Worm (Caenorhabditis elegans): ENCODE measurements around the gene inx-11.

inx-11 gene

DNA sequence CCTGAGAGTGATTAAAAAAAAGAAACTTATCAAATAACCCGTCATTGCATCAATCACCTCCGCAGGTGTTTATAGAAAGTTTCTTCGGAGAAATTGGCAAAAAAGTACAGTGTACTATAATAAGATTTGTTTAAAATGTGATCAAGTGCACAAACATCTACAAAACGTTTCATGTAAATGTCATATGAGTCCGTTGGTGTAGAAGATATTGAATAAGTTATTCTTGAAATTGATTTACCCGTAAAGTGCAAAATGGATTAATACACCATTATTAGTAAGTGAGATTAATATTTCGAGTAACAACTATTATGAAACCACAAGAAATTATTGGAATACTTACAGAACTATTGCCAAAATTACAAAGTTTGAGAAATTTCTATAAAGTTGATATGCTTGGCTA, 44.0 kb downstream of the inx-11 start:
- peak in 1 of 2 experiments; percentile 31 for TF ChIP-seq lsy-2 (tag; optimal IDR thresholded peaks at IDR 0.05)
- no peak for TF ChIP-seq ztf-1 (GFP tag; conservative IDR thresholded peaks at IDR 0.05)
- peak; percentile 39 for TF ChIP-seq nhr-21 (tag; optimal IDR thresholded peaks at IDR 0.05)
- peak; percentile 16 for TF ChIP-seq sma-9 (GFP tag; optimal IDR thresholded peaks at IDR 0.05)
- no peak for TF ChIP-seq sma-9 (tag; optimal IDR thresholded peaks at IDR 0.05)
- TF ChIP-seq dmd-4 (tag; optimal IDR thresholded peaks at IDR 0.05) = peak; percentile 23
- TF ChIP-seq blmp-1 (tag; optimal IDR thresholded peaks at IDR 0.05; ENCODE audit: insufficient read depth) = peak; percentile 16
- TF ChIP-seq fos-1 (tag; optimal IDR thresholded peaks at IDR 0.05) = peak; percentile 46
- no peak for TF ChIP-seq nhr-12 (tag; optimal IDR thresholded peaks at IDR 0.05)
- TF ChIP-seq C34F6.9 (tag; optimal IDR thresholded peaks at IDR 0.05) = peak; percentile 23

DNA sequence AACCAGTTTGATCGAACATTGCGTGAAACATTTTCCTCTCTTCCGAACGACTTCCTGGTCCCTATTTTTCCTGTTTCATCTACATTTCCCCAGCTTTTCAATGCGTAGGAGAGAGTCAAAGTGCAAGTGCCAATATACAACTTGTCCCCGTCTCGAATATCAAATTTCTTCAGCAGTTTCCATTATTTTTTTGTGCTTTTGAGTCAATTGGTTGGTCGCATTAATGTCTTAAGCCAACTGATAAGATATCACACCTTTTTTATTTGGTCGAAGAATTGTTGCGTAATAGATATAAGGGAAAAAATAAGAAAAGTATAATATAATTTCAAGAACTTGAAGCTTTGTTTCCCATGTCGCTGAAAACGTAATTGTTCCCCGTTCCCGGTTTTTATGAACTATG, 45.3 kb downstream of the inx-11 start:
- no peak for TF ChIP-seq elt-3 (tag; optimal IDR thresholded peaks at IDR 0.05)
- TF ChIP-seq fos-1 (tag; optimal IDR thresholded peaks at IDR 0.05) = peak; percentile 66

DNA sequence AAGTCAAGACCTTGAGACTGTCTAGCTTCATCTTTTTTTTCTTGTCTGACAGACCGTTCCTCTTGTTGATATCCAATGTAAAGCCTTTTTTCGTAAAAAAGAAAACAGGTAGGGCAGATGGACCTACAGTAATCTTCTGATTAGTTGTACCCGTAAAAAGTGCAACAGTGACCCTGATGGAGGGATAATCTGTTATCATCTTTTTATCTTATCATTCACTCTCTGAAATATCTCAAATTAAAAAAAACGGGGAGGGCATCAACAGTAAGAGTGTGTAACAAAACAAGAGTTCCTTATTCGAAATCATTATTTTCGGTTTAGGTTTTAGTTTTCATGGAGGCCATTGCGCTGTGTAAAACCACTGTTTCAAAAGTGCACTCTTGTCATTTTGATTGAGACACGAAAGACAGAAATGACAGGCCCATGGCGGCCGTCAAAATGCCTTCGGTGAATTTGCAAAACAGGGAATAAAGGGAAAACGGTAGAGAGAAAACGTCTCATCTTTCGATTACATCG, 46.7 kb downstream of the inx-11 start:
- TF ChIP-seq sma-9 (GFP tag; optimal IDR thresholded peaks at IDR 0.05) = peak; percentile 44
- TF ChIP-seq sma-9 (tag; optimal IDR thresholded peaks at IDR 0.05) = no peak
- no peak for TF ChIP-seq dmd-4 (tag; optimal IDR thresholded peaks at IDR 0.05)
- peak; percentile 23 for TF ChIP-seq ceh-16 (tag; optimal IDR thresholded peaks at IDR 0.05)
- peak; percentile 63 for TF ChIP-seq sma-3 (GFP tag; optimal IDR thresholded peaks at IDR 0.05)
- peak; percentile 12 for TF ChIP-seq egl-27 (tag; optimal IDR thresholded peaks at IDR 0.05)
- TF ChIP-seq nhr-77 (tag; optimal IDR thresholded peaks at IDR 0.05) = no peak
- TF ChIP-seq C34F6.9 (tag; optimal IDR thresholded peaks at IDR 0.05) = no peak
- no peak for TF ChIP-seq nhr-23 (tag; optimal IDR thresholded peaks at IDR 0.05)
- peak; percentile 63 for TF ChIP-seq nhr-25 (tag; optimal IDR thresholded peaks at IDR 0.05)
- TF ChIP-seq peb-1 (tag; optimal IDR thresholded peaks at IDR 0.05) = no peak
- TF ChIP-seq fos-1 (tag; optimal IDR thresholded peaks at IDR 0.05) = peak; percentile 8
- no peak for TF ChIP-seq alr-1 (tag; optimal IDR thresholded peaks at IDR 0.05)
- TF ChIP-seq unc-55 (GFP tag; optimal IDR thresholded peaks at IDR 0.05) = no peak
- no peak for TF ChIP-seq ztf-1 (GFP tag; conservative IDR thresholded peaks at IDR 0.05)
- peak; percentile 88 for TF ChIP-seq blmp-1 (tag; optimal IDR thresholded peaks at IDR 0.05; ENCODE audit: insufficient read depth)
- TF ChIP-seq lin-11 (tag; optimal IDR thresholded peaks at IDR 0.05) = no peak
- no peak for TF ChIP-seq lin-13 (GFP tag; optimal IDR thresholded peaks at IDR 0.05)
- peak in 1 of 2 experiments; percentile 41 for TF ChIP-seq lsy-2 (tag; optimal IDR thresholded peaks at IDR 0.05)
- TF ChIP-seq crh-2 (tag; optimal IDR thresholded peaks at IDR 0.05) = peak; percentile 13
- peak; percentile 20 for TF ChIP-seq nhr-21 (tag; optimal IDR thresholded peaks at IDR 0.05)
- no peak for TF ChIP-seq snpc-4 (tag; optimal IDR thresholded peaks at IDR 0.05)

DNA sequence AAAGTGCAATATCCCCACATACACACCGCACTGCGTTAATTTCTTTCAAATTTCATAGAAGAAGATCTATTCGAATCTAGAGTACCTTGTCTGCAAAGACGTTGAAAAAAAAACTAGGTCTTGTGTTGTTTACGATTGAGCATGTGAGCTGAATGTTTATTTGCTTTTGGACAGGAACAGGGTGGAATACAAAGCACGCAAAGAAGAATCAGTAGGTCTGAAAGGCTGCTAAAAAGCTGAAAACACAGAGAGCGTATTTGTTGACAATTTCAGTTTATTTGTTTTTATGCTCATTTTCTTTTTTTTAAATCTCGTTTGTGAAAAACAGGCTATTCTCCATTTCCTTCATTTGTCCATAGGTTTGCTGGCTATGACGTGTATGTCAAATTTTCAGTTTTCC, 47.9 kb downstream of the inx-11 start:
- TF ChIP-seq nhr-21 (tag; optimal IDR thresholded peaks at IDR 0.05) (no peak), dmd-4 (tag; optimal IDR thresholded peaks at IDR 0.05) (no peak), alr-1 (tag; optimal IDR thresholded peaks at IDR 0.05) (no peak), lin-39 (tag; optimal IDR thresholded peaks at IDR 0.05) (no peak), sem-4 (tag; optimal IDR thresholded peaks at IDR 0.05) (no peak), mdl-1 (tag; optimal IDR thresholded peaks at IDR 0.05) (no peak), egl-27 (tag; optimal IDR thresholded peaks at IDR 0.05) (no peak), blmp-1 (tag; optimal IDR thresholded peaks at IDR 0.05; ENCODE audit: insufficient read depth) (no peak), aly-2 (tag; optimal IDR thresholded peaks at IDR 0.05) (no peak), unc-39 (tag; optimal IDR thresholded peaks at IDR 0.05) (no peak), sma-3 (GFP tag; optimal IDR thresholded peaks at IDR 0.05) (no peak), Y55F3AM.14 (GFP tag; optimal IDR thresholded peaks at IDR 0.05) (no peak), ztf-4 (tag; optimal IDR thresholded peaks at IDR 0.05) (no peak), nhr-129 (tag; optimal IDR thresholded peaks at IDR 0.05) (no peak), skn-1 (tag; optimal IDR thresholded peaks at IDR 0.05) (no peak), elt-3 (tag; optimal IDR thresholded peaks at IDR 0.05) (no peak), fos-1 (tag; optimal IDR thresholded peaks at IDR 0.05) (no peak), nhr-77 (tag; optimal IDR thresholded peaks at IDR 0.05) (no peak), R02D3.7 (tag; optimal IDR thresholded peaks at IDR 0.05) (no peak), nhr-237 (tag; optimal IDR thresholded peaks at IDR 0.05) (no peak)
